Fruit fly (Drosophila melanogaster) whole organism, pupa: ENCODE results near the gene Syt14.

Experiments
- CG10348 ChIP-seq: fragments of 200-800 bp; sonication (Bioruptor generic); IDR thresholded peaks from 2 replicates; pipeline ENCODE4 v1.3.6; 2022; ENCODE audit warnings: missing biosample characterization, missing genetic modification characterization
- CG15710 ChIP-seq: fragments of 200-800 bp; sonication (Bioruptor generic); optimal IDR thresholded peaks from 2 replicates; lab custom pipeline; 2018; ENCODE audit warnings: missing biosample characterization, mild to moderate bottlenecking, missing genetic modification characterization, moderate library complexity
- CG17806 ChIP-seq: fragments of 200-800 bp; sonication (Bioruptor generic); optimal IDR thresholded peaks from 2 replicates; lab custom pipeline; 2018; ENCODE audit warnings: missing biosample characterization, mild to moderate bottlenecking, missing genetic modification characterization, moderate library complexity
- CG8301 ChIP-seq: fragments of 200-800 bp; sonication (Bioruptor generic); optimal IDR thresholded peaks from 2 replicates; lab custom pipeline; 2018; ENCODE audit warnings: missing biosample characterization, mild to moderate bottlenecking, missing genetic modification characterization
- CG9948 ChIP-seq: fragments of 200-800 bp; sonication (Bioruptor generic); optimal IDR thresholded peaks from 2 replicates; lab custom pipeline; 2018; ENCODE audit warnings: missing biosample characterization, mild to moderate bottlenecking, missing genetic modification characterization, moderate library complexity
- Snoo ChIP-seq: fragments of 200-800 bp; sonication (Bioruptor generic); optimal IDR thresholded peaks from 3 replicates; lab custom pipeline; 2017; ENCODE audit warnings: missing biosample characterization, mild to moderate bottlenecking, missing genetic modification characterization, inconsistent platforms
- rn ChIP-seq: fragments of 200-800 bp; sonication (Bioruptor generic); IDR thresholded peaks from 2 replicates; pipeline ENCODE4 v1.3.6; 2022; ENCODE audit warnings: missing biosample characterization, missing genetic modification characterization

DNA sequence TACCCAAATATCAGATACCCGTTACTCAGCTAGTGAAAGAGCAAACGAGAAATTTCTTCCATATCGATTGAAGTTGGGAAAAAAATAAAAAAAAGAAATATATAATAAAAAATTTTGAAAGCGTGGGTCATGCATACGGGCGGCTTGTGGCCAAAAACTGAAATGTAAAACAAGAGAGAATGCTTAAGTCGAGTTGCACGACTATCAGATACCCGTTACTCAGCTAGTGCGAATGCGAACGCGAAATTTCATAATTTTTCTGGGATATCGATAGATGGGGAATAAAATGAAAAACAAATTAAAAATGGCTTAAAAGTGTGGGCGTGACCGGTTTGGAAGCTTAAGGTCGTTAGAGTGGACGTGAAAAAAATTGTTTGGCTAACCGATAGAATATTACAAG, 50.5 kb downstream of the Syt14 start:
- TF ChIP-seq CG10348 (GFP tag; lab: Robert Waterston, UW) (no peak), CG9948 (tag; lab: Kevin White, UChicago) (no peak), rn (GFP tag; lab: Robert Waterston, UW) (no peak), Snoo (tag; lab: Kevin White, UChicago) (no peak), CG8301 (tag; lab: Kevin White, UChicago) (no peak), CG15710 (tag; lab: Kevin White, UChicago) (no peak), CG17806 (tag; lab: Kevin White, UChicago) (no peak)
